Fruit fly (Drosophila melanogaster) Kc167 (cell line): Measurements from ENCODE around the gene CG14770.

Experiments used
- Myc ChIP-seq: fragments of >200 bp; optimal IDR thresholded peaks from 2 replicates; lab custom pipeline; 2017; ENCODE audit warnings: missing external identifiers
- Sin3A ChIP-seq: fragments of >200 bp; optimal IDR thresholded peaks from 2 replicates; lab custom pipeline; 2018; ENCODE audit warnings: missing external identifiers
- insv ChIP-seq: fragments of >200 bp; optimal IDR thresholded peaks from 3 replicates; lab custom pipeline; 2018; ENCODE audit warnings: missing external identifiers
- psq ChIP-seq: fragments of >200 bp; optimal IDR thresholded peaks from 2 replicates; lab custom pipeline; 2017; ENCODE audit warnings: missing external identifiers

DNA sequence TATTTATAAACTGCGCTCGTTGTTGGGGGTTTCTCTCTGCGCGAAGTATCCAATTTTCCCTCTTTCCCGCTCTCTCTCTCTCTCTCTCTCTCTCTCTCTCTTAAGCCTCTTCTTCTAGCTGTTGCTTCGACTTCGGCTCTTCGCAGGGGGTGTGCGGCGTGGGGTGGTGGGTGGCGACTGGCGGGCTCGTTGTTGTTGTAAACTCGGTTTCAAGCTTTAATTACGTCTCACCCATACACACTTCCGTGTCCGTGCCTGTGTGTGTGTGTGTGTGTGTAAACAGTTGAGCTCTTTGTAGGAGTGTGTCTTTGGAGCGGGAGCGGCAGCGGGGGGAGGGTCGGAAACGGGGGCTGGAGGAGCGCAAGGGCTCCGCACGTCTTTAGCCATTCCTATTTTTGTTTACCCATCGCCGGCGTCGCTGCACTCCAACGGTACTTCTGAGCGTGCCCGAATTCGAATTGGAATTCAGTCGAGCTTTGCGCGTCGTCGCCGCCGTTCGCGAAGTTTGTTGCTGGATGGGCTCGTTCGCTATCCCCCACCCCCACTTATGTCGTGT is 19.2 kb downstream of the CG14770 start:
- no peak for TF ChIP-seq psq (lab: Kevin White, UChicago)
- TF ChIP-seq insv (lab: Kevin White, UChicago) = no peak
- no peak for TF ChIP-seq Sin3A (lab: Kevin White, UChicago)
- no peak for TF ChIP-seq Myc
